Fruit fly (Drosophila melanogaster) whole organism, embryonic: ENCODE measurements around the gene Ilp5.

Experiments used
- Blimp-1 ChIP-seq: fragments of 200-800 bp; sonication (Bioruptor generic); optimal IDR thresholded peaks from 3 replicates; lab custom pipeline; 2018; ENCODE audit warnings: missing biosample characterization, missing genetic modification characterization, mild to moderate bottlenecking, moderate library complexity, missing genetic modification reagents
- CG10654 ChIP-seq: fragments of 200-800 bp; sonication (Bioruptor generic); optimal IDR thresholded peaks from 2 replicates; lab custom pipeline; 2016; ENCODE audit warnings: missing biosample characterization, missing genetic modification characterization
- CG11504 ChIP-seq: fragments of 200-800 bp; sonication (Bioruptor generic); optimal IDR thresholded peaks from 3 replicates; lab custom pipeline; 2019; ENCODE audit warnings: missing biosample characterization, mild to moderate bottlenecking, missing genetic modification characterization, moderate library complexity
- CG1233 ChIP-seq: fragments of 200-800 bp; sonication (Bioruptor generic); optimal IDR thresholded peaks from 4 replicates; lab custom pipeline; 2018; ENCODE audit warnings: missing biosample characterization, mild to moderate bottlenecking, missing genetic modification characterization
- CG12659 ChIP-seq: fragments of 200-800 bp; sonication (Bioruptor generic); optimal IDR thresholded peaks from 3 replicates; lab custom pipeline; 2017; ENCODE audit warnings: mild to moderate bottlenecking, missing biosample characterization, missing genetic modification reagents, missing genetic modification characterization
- CG13123 ChIP-seq: fragments of 200-800 bp; sonication (Bioruptor generic); optimal IDR thresholded peaks from 2 replicates; lab custom pipeline; 2016; ENCODE audit warnings: missing biosample characterization, missing genetic modification characterization
- CG14014 ChIP-seq: fragments of 200-800 bp; sonication (Bioruptor generic); IDR thresholded peaks from 2 replicates; pipeline ENCODE4 v1.3.6; 2022; ENCODE audit warnings: missing biosample characterization, missing genetic modification characterization
- CG14860 ChIP-seq: fragments of 200-800 bp; sonication (Bioruptor generic); IDR thresholded peaks from 3 replicates; pipeline ENCODE4 v1.3.6; 2022; ENCODE audit warnings: missing biosample characterization, missing genetic modification characterization; ENCODE audit not compliant: partially characterized antibody
- CG1602 ChIP-seq: fragments of 200-800 bp; sonication (Bioruptor generic); optimal IDR thresholded peaks from 3 replicates; lab custom pipeline; 2016; ENCODE audit warnings: missing biosample characterization, missing genetic modification characterization
- CG16779 ChIP-seq: fragments of 200-800 bp; sonication (Bioruptor generic); IDR thresholded peaks from 2 replicates; pipeline ENCODE4 v1.3.6; 2022; ENCODE audit warnings: missing biosample characterization, missing genetic modification characterization
- CG16863 ChIP-seq: fragments of 200-800 bp; sonication (Bioruptor generic); optimal IDR thresholded peaks from 3 replicates; lab custom pipeline; 2016; ENCODE audit warnings: missing biosample characterization, missing genetic modification characterization
- CG17829 ChIP-seq: fragments of 200-800 bp; optimal IDR thresholded peaks from 2 replicates; lab custom pipeline; 2019; ENCODE audit warnings: missing biosample characterization, mild to moderate bottlenecking, missing genetic modification characterization, moderate library complexity
- CG30020 ChIP-seq: fragments of 200-800 bp; optimal IDR thresholded peaks from 2 replicates; lab custom pipeline; 2019; ENCODE audit warnings: missing biosample characterization, mild to moderate bottlenecking, missing genetic modification characterization, moderate library complexity
- CG31224 ChIP-seq: fragments of 200-800 bp; sonication (Bioruptor generic); IDR thresholded peaks from 2 replicates; pipeline ENCODE4 v1.3.6; 2022; ENCODE audit warnings: missing biosample characterization, missing genetic modification characterization
- CG31441 ChIP-seq: fragments of 200-800 bp; sonication (Bioruptor generic); IDR thresholded peaks from 2 replicates; pipeline ENCODE4 v1.3.6; 2022; ENCODE audit warnings: missing biosample characterization, missing genetic modification characterization
- CG3726 ChIP-seq: fragments of 200-800 bp; sonication (Bioruptor generic); IDR thresholded peaks from 3 replicates; pipeline ENCODE4, ENCODE4 v1.3.6; 2022; ENCODE audit warnings: missing biosample characterization, missing genetic modification characterization
- CG4282 ChIP-seq: fragments of 200-800 bp; sonication (Bioruptor generic); optimal IDR thresholded peaks from 2 replicates; lab custom pipeline; 2016; ENCODE audit warnings: missing biosample characterization, missing genetic modification characterization
- CG4707 ChIP-seq: fragments of 200-800 bp; sonication (Bioruptor generic); optimal IDR thresholded peaks from 2 replicates; lab custom pipeline; 2018; ENCODE audit warnings: missing biosample characterization, mild to moderate bottlenecking, missing genetic modification characterization, moderate library complexity
- CG4730 ChIP-seq: fragments of 200-800 bp; sonication (Bioruptor generic); IDR thresholded peaks from 2 replicates; pipeline ENCODE4 v1.3.6; 2022; ENCODE audit warnings: missing biosample characterization, missing genetic modification characterization
- CG7987 ChIP-seq: fragments of 200-800 bp; sonication (Bioruptor generic); optimal IDR thresholded peaks from 2 replicates; lab custom pipeline; 2018; ENCODE audit warnings: missing biosample characterization, mild to moderate bottlenecking, missing genetic modification characterization, moderate library complexity
- CG8281 ChIP-seq: fragments of 200-800 bp; sonication (Bioruptor generic); optimal IDR thresholded peaks from 2 replicates; lab custom pipeline; 2018; ENCODE audit warnings: missing biosample characterization, mild to moderate bottlenecking, missing genetic modification characterization, moderate library complexity
- CG8359 ChIP-seq: fragments of 200-800 bp; sonication (Bioruptor generic); optimal IDR thresholded peaks from 2 replicates; lab custom pipeline; 2017; ENCODE audit warnings: missing biosample characterization, mild to moderate bottlenecking, missing genetic modification characterization, borderline replicate concordance
- CG8478 ChIP-seq: fragments of >200 bp; optimal IDR thresholded peaks from 2 replicates; lab custom pipeline; 2018
- D ChIP-seq, 2 experiments: fragments of 200-800 bp in 1 of 2; fragments of >200 bp in 1 of 2; sonication (Bioruptor generic) in 1 of 2; optimal IDR thresholded peaks; 2 replicates in 1 of 2; 3 replicates in 1 of 2; lab custom pipeline; 2017; ENCODE audit warnings: mild to moderate bottlenecking in 1 of 2, missing biosample characterization in 1 of 2, missing genetic modification characterization in 1 of 2, missing genetic modification reagents in 1 of 2
- Ets65A ChIP-seq: fragments of 200-800 bp; sonication (Bioruptor generic); peaks from one replicate; lab custom pipeline; 2016; ENCODE audit warnings: missing biosample characterization, missing genetic modification characterization
- Fer1 ChIP-seq: fragments of 200-800 bp; sonication (Bioruptor generic); optimal IDR thresholded peaks from 2 replicates; lab custom pipeline; 2017; ENCODE audit warnings: missing biosample characterization, mild to moderate bottlenecking, missing genetic modification characterization
- Lhr ChIP-seq: fragments of 200-800 bp; sonication (Bioruptor generic); optimal IDR thresholded peaks from 3 replicates; lab custom pipeline; 2017; ENCODE audit warnings: mild to moderate bottlenecking, missing biosample characterization, missing genetic modification reagents, missing genetic modification characterization
- Mad ChIP-seq: fragments of 200-800 bp; sonication (Bioruptor generic); optimal IDR thresholded peaks from 2 replicates; lab custom pipeline; 2016; ENCODE audit warnings: missing biosample characterization, missing genetic modification characterization
- Max ChIP-seq: fragments of 200-800 bp; sonication (Bioruptor generic); optimal IDR thresholded peaks from 2 replicates; lab custom pipeline; 2016; ENCODE audit warnings: missing biosample characterization, mild to moderate bottlenecking, missing genetic modification characterization
- Pdp1 ChIP-seq, 2 experiments: fragments of 200-800 bp; sonication (Bioruptor generic); optimal IDR thresholded peaks; 3 replicates each; lab custom pipeline; 2016; ENCODE audit warnings: missing biosample characterization in 2 of 2, missing genetic modification characterization in 2 of 2, mild to moderate bottlenecking in 1 of 2, moderate library complexity in 1 of 2
- Ssrp ChIP-seq: fragments of 200-800 bp; sonication (Bioruptor generic); optimal IDR thresholded peaks from 2 replicates; lab custom pipeline; 2018; ENCODE audit warnings: missing biosample characterization, mild to moderate bottlenecking, missing genetic modification characterization, moderate library complexity
- al ChIP-seq: fragments of 200-800 bp; sonication (Bioruptor generic); IDR thresholded peaks from 2 replicates; pipeline ENCODE4 v1.3.6; 2022; ENCODE audit warnings: missing biosample characterization, missing genetic modification characterization
- ash1 ChIP-seq: fragments of 200-800 bp; sonication (Bioruptor generic); optimal IDR thresholded peaks from 2 replicates; lab custom pipeline; 2018; ENCODE audit warnings: missing biosample characterization, mild to moderate bottlenecking, missing genetic modification characterization
- bowl ChIP-seq: fragments of 200-800 bp; sonication (Bioruptor generic); IDR thresholded peaks from 2 replicates; pipeline ENCODE4 v1.3.6; 2022; ENCODE audit warnings: missing biosample characterization, missing genetic modification characterization
- croc ChIP-seq: fragments of 200-800 bp; sonication (Bioruptor generic); conservative IDR thresholded peaks from 3 replicates; pipeline ENCODE4 v1.3.6; 2022; ENCODE audit warnings: missing biosample characterization, missing genetic modification characterization
- dimm ChIP-seq: fragments of 200-800 bp; sonication (Bioruptor generic); IDR thresholded peaks from 2 replicates; pipeline ENCODE4 v1.3.6; 2022; ENCODE audit warnings: missing biosample characterization, missing genetic modification characterization
- emc ChIP-seq: fragments of 200-800 bp; sonication (Bioruptor generic); optimal IDR thresholded peaks from 2 replicates; lab custom pipeline; 2016; ENCODE audit warnings: missing biosample characterization, missing genetic modification characterization
- gcm ChIP-seq: fragments of 200-800 bp; sonication (Bioruptor generic); optimal IDR thresholded peaks from 2 replicates; lab custom pipeline; 2019; ENCODE audit warnings: missing biosample characterization, mild to moderate bottlenecking, missing genetic modification characterization, moderate library complexity
- gcm2 ChIP-seq: fragments of 200-800 bp; sonication (Bioruptor generic); optimal IDR thresholded peaks from 2 replicates; lab custom pipeline; 2016; ENCODE audit warnings: missing biosample characterization, missing genetic modification characterization
- hth ChIP-seq: fragments of >200 bp; optimal IDR thresholded peaks from 2 replicates; lab custom pipeline; 2017; ENCODE audit warnings: inconsistent platforms
- kah ChIP-seq: fragments of 200-800 bp; sonication (Bioruptor generic); optimal IDR thresholded peaks from 2 replicates; lab custom pipeline; 2018; ENCODE audit warnings: missing biosample characterization, mild to moderate bottlenecking, missing genetic modification characterization
- klu ChIP-seq: fragments of 200-800 bp; sonication (Bioruptor generic); IDR thresholded peaks from 2 replicates; pipeline ENCODE4 v1.3.6; 2022; ENCODE audit warnings: missing biosample characterization, missing genetic modification characterization
- lab ChIP-seq: fragments of 200-800 bp; sonication (Bioruptor generic); optimal IDR thresholded peaks from 3 replicates; lab custom pipeline; 2017; ENCODE audit warnings: missing biosample characterization, missing genetic modification characterization, mild to moderate bottlenecking, moderate library complexity, missing genetic modification reagents
- lbe ChIP-seq: fragments of 200-800 bp; sonication (Bioruptor generic); optimal IDR thresholded peaks from 2 replicates; lab custom pipeline; 2016; ENCODE audit warnings: missing biosample characterization, mild to moderate bottlenecking, missing genetic modification characterization
- mirr ChIP-seq: fragments of 200-800 bp; sonication (Bioruptor generic); optimal IDR thresholded peaks from 3 replicates; lab custom pipeline; 2018; ENCODE audit warnings: missing biosample characterization, mild to moderate bottlenecking, missing genetic modification characterization
- repo ChIP-seq: fragments of 200-800 bp; sonication (Bioruptor generic); optimal IDR thresholded peaks from 2 replicates; lab custom pipeline; 2016; ENCODE audit warnings: missing biosample characterization, missing genetic modification characterization
- rib ChIP-seq: fragments of 200-800 bp; sonication (Bioruptor generic); IDR thresholded peaks from 2 replicates; pipeline ENCODE4 v1.3.6; 2022; ENCODE audit warnings: missing biosample characterization, missing genetic modification characterization
- sc ChIP-seq, 3 experiments: fragments of >200 bp in 2 of 3; fragments of 200-800 bp in 1 of 3; sonication (Bioruptor generic) in 1 of 3; optimal IDR thresholded peaks; 2 replicates in 2 of 3; 3 replicates in 1 of 3; lab custom pipeline; 2017; ENCODE audit warnings: mild to moderate bottlenecking in 1 of 3, missing biosample characterization in 1 of 3, missing genetic modification characterization in 1 of 3, missing genetic modification reagents in 1 of 3
- sima ChIP-seq: fragments of 200-800 bp; sonication (Bioruptor generic); optimal IDR thresholded peaks from 2 replicates; lab custom pipeline; 2016; ENCODE audit warnings: missing biosample characterization, missing genetic modification characterization
- tap ChIP-seq: fragments of 200-800 bp; optimal IDR thresholded peaks from 3 replicates; lab custom pipeline; 2019; ENCODE audit warnings: missing biosample characterization, mild to moderate bottlenecking, missing genetic modification characterization, moderate library complexity
- z ChIP-seq: fragments of 200-800 bp; sonication (Bioruptor generic); IDR thresholded peaks from 3 replicates; pipeline ENCODE4 v1.3.6; 2022; ENCODE audit warnings: missing biosample characterization, missing genetic modification characterization

Ilp5 gene

dm6 chr3L:9838534-9838933 lies 14.8 kb upstream of the Ilp5 start, which contains the start of gene Cdk8 (continued):
- no peak for TF ChIP-seq CG11504 (tag; lab: Kevin White, UChicago)
- no peak for TF ChIP-seq CG16779 (GFP tag; lab: Robert Waterston, UW)
- no peak for TF ChIP-seq CG8359 (GFP tag; lab: Kevin White, UChicago)
- TF ChIP-seq CG30020 (tag; lab: Kevin White, UChicago), result peak; percentile 42
- TF ChIP-seq lab, result peak; percentile 29
- TF ChIP-seq Mad (GFP tag; lab: Kevin White, UChicago), result no peak
- peak; percentile 60 for TF ChIP-seq CG12659 (GFP tag; lab: Kevin White, UChicago)
- TF ChIP-seq emc (GFP tag; lab: Kevin White, UChicago), result no peak
- TF ChIP-seq dimm (GFP tag; lab: Robert Waterston, UW), result no peak
- TF ChIP-seq Max (GFP tag; lab: Kevin White, UChicago), result no peak
- 0 out of 2 replicates have a peak, but pooled peaks have one; percentile 27 for TF ChIP-seq rib
- no peak for TF ChIP-seq hth (lab: Kevin White, UChicago)
- TF ChIP-seq Pdp1 (GFP tag; optimal IDR thresholded peaks at IDR 0.05; lab: Kevin White, UChicago), result peak; percentile 1 to 23
- no peak for TF ChIP-seq CG8281 (tag; lab: Kevin White, UChicago)
- TF ChIP-seq CG1233, result no peak
- no peak for TF ChIP-seq CG8478
- TF ChIP-seq Fer1 (GFP tag; lab: Kevin White, UChicago), result peak; percentile 7
- TF ChIP-seq sima (GFP tag; lab: Kevin White, UChicago), result no peak
- TF ChIP-seq CG31224 (GFP tag; lab: Robert Waterston, UW), result no peak
- no peak for TF ChIP-seq Blimp-1 (GFP tag; lab: Kevin White, UChicago)
- no peak for TF ChIP-seq D (optimal IDR thresholded peaks at IDR 0.05; lab: Kevin White, UChicago)
- TF ChIP-seq D (GFP tag; optimal IDR thresholded peaks at IDR 0.05; lab: Kevin White, UChicago), result no peak
- TF ChIP-seq CG13123, result no peak
- TF ChIP-seq CG4707 (GFP tag; lab: Kevin White, UChicago), result no peak
- TF ChIP-seq gcm (GFP tag; lab: Kevin White, UChicago), result no peak
- no peak for TF ChIP-seq CG4730 (GFP tag; lab: Robert Waterston, UW)
- no peak for TF ChIP-seq Lhr (GFP tag; lab: Kevin White, UChicago)
- no peak for TF ChIP-seq Ets65A (GFP tag; lab: Kevin White, UChicago)
- no peak for TF ChIP-seq mirr
- TF ChIP-seq sc (optimal IDR thresholded peaks at IDR 0.05; lab: Kevin White, UChicago), result no peak
- no peak for TF ChIP-seq sc (GFP tag; optimal IDR thresholded peaks at IDR 0.05; lab: Kevin White, UChicago)
- no peak for TF ChIP-seq z (GFP tag; lab: Robert Waterston, UW)
- TF ChIP-seq croc (GFP tag; lab: Robert Waterston, UW), result no peak
- TF ChIP-seq CG7987 (GFP tag; lab: Kevin White, UChicago), result no peak
- peak; percentile 8 for TF ChIP-seq Ssrp (tag; lab: Kevin White, UChicago)
- TF ChIP-seq CG1602 (GFP tag; lab: Kevin White, UChicago), result no peak
- peak; percentile 58 for TF ChIP-seq CG17829
- no peak for TF ChIP-seq al (GFP tag; lab: Robert Waterston, UW)
- TF ChIP-seq gcm2 (GFP tag; lab: Kevin White, UChicago), result no peak
- TF ChIP-seq repo (GFP tag; lab: Kevin White, UChicago), result no peak
- TF ChIP-seq klu (GFP tag; lab: Robert Waterston, UW), result no peak
- no peak for TF ChIP-seq CG14860 (GFP tag; lab: Robert Waterston, UW)
- no peak for TF ChIP-seq ash1 (GFP tag; lab: Kevin White, UChicago)
- no peak for TF ChIP-seq CG16863 (GFP tag; lab: Kevin White, UChicago)
- no peak for TF ChIP-seq kah
- TF ChIP-seq bowl (GFP tag; lab: Robert Waterston, UW), result no peak
- TF ChIP-seq CG3726, result no peak
- TF ChIP-seq tap (tag; lab: Kevin White, UChicago), result peak; percentile 12
- no peak; the same call in 1 of the 2 replicates for TF ChIP-seq CG31441
- no peak for TF ChIP-seq CG4282 (GFP tag; lab: Kevin White, UChicago)
- TF ChIP-seq CG14014 (GFP tag; lab: Robert Waterston, UW), result no peak
- no peak for TF ChIP-seq lbe
- no peak for TF ChIP-seq CG10654 (GFP tag; lab: Kevin White, UChicago)
